Fruit fly (Drosophila melanogaster): ENCODE results near the gene CG17197.

CG17197 gene

dm6 chr3R:25753798-25754197 lies 21.4 kb downstream of the CG17197 start (continued):
- TF ChIP-seq ci (GFP tag; IDR thresholded peaks at IDR 0.05) (no peak), Nf-YA (GFP tag; IDR thresholded peaks at IDR 0.05) (no peak), eve (GFP tag; optimal IDR thresholded peaks at IDR 0.05) (no peak), Neu2 (GFP tag; optimal IDR thresholded peaks at IDR 0.05; ENCODE audit: borderline replicate concordance) (no peak)

- TF ChIP-seq Ptx1 (GFP tag; IDR thresholded peaks at IDR 0.05) (no peak), CG13894 (tag; optimal IDR thresholded peaks at IDR 0.05) (peak; percentile 64), BEAF-32 (GFP tag; optimal IDR thresholded peaks at IDR 0.05) (no peak), CG7357 (GFP tag; IDR thresholded peaks at IDR 0.05) (no peak), insv (GFP tag; optimal IDR thresholded peaks at IDR 0.05) (no peak), salm (tag; optimal IDR thresholded peaks at IDR 0.05) (no peak), crc (GFP tag; optimal IDR thresholded peaks at IDR 0.05) (no peak), oc (tag; optimal IDR thresholded peaks at IDR 0.05) (no peak), vfl (GFP tag; optimal IDR thresholded peaks at IDR 0.05) (no peak), CG10959 (GFP tag; IDR thresholded peaks at IDR 0.05) (no peak), CG32532 (GFP tag; IDR thresholded peaks at IDR 0.05) (peak; percentile 51; the same call in 1 of the 2 replicates), CG11695 (GFP tag; IDR thresholded peaks at IDR 0.05) (no peak), CG7745 (tag; optimal IDR thresholded peaks at IDR 0.05) (no peak), shn (GFP tag; optimal IDR thresholded peaks at IDR 0.05) (peak; percentile 2), bab2 (GFP tag; optimal IDR thresholded peaks at IDR 0.05) (no peak), ftz-f1 (GFP tag; optimal IDR thresholded peaks at IDR 0.05) (peak; percentile 58), Optix (GFP tag; IDR thresholded peaks at IDR 0.05) (no peak), Blimp-1 (GFP tag; optimal IDR thresholded peaks at IDR 0.05) (no peak), bsh (GFP tag; optimal IDR thresholded peaks at IDR 0.05) (peak in 1 of 2 experiments; percentile 1), CG30020 (tag; optimal IDR thresholded peaks at IDR 0.05) (no peak), gce (GFP tag; IDR thresholded peaks at IDR 0.05) (no peak), scrt (GFP tag; optimal IDR thresholded peaks at IDR 0.05) (peak; percentile 10), CG1529 (GFP tag; optimal IDR thresholded peaks at IDR 0.05) (no peak), CG33557 (GFP tag; optimal IDR thresholded peaks at IDR 0.05) (no peak), Asciz (GFP tag; optimal IDR thresholded peaks at IDR 0.05) (no peak), sob (GFP tag; IDR thresholded peaks at IDR 0.05) (peak; percentile 38; the same call in 1 of the 2 replicates), zen2 (GFP tag; IDR thresholded peaks at IDR 0.05; ENCODE audit: partially characterized antibody) (peak; percentile 57; the same call in 2 of the 3 replicates), CG34422 (GFP tag; IDR thresholded peaks at IDR 0.05) (peak; percentile 13; the same call in 1 of the 3 replicates), dm (GFP tag; optimal IDR thresholded peaks at IDR 0.05) (peak; percentile 17), Gsc (GFP tag; IDR thresholded peaks at IDR 0.05) (no peak), CG11504 (tag; optimal IDR thresholded peaks at IDR 0.05) (no peak), CG15514 (GFP tag; optimal IDR thresholded peaks at IDR 0.05) (peak; percentile 1), Deaf1 (tag; optimal IDR thresholded peaks at IDR 0.05) (peak; percentile 100), ap (GFP tag; IDR thresholded peaks at IDR 0.05) (no peak), fd64A (GFP tag; optimal IDR thresholded peaks at IDR 0.05) (no peak), CG32767 (GFP tag; IDR thresholded peaks at IDR 0.05) (no peak), Nf-YC (tag; optimal IDR thresholded peaks at IDR 0.05) (peak; percentile 97), maf-S (GFP tag; optimal IDR thresholded peaks at IDR 0.05) (no peak), CTCF (GFP tag; optimal IDR thresholded peaks at IDR 0.05) (no peak), ab (GFP tag; optimal IDR thresholded peaks at IDR 0.05) (no peak), CG14014 (GFP tag; IDR thresholded peaks at IDR 0.05) (peak; percentile 31; the same call in 1 of the 2 replicates), vnd (GFP tag; IDR thresholded peaks at IDR 0.05; ENCODE audit: partially characterized antibody) (no peak), CG4707 (GFP tag; optimal IDR thresholded peaks at IDR 0.05) (no peak), sug (tag; optimal IDR thresholded peaks at IDR 0.05) (peak; percentile 66), Poxn (GFP tag; IDR thresholded peaks at IDR 0.05) (no peak), Nf-YA (GFP tag; IDR thresholded peaks at IDR 0.05) (peak; percentile 78; the same call in 1 of the 2 replicates), CG6813 (GFP tag; optimal IDR thresholded peaks at IDR 0.05) (no peak)
These were observed 34.8 kb downstream of the CG17197 start, which contains the start of gene LpR2 for dm6 chr3R:25740348-25740751. Gene LpR2, minus strand, starts transcription at chr3R:25740465.

Measured in whole organism, embryonic.